Fruit fly (Drosophila melanogaster) whole organism, pupa: Measurements from ENCODE around the gene Clic.
A peak's percentile ranks its signal among the peaks of the same experiment; 100 is the strongest.

Experiments
- CG10348 ChIP-seq: fragments of 200-800 bp; sonication (Bioruptor generic); IDR thresholded peaks from 2 replicates; pipeline ENCODE4 v1.3.6; 2022; ENCODE audit warnings: missing biosample characterization, missing genetic modification characterization
- CG12605 ChIP-seq: fragments of 200-800 bp; sonication (Bioruptor generic); IDR thresholded peaks from 2 replicates; pipeline ENCODE4 v1.3.6; 2022; ENCODE audit warnings: missing biosample characterization, missing genetic modification characterization
- CG13204 ChIP-seq: fragments of 200-800 bp; sonication (Bioruptor generic); optimal IDR thresholded peaks from 2 replicates; lab custom pipeline; 2018; ENCODE audit warnings: missing biosample characterization, mild to moderate bottlenecking, missing genetic modification characterization, moderate library complexity
- CG14655 ChIP-seq: fragments of 200-800 bp; sonication (Bioruptor generic); optimal IDR thresholded peaks from 3 replicates; lab custom pipeline; 2017; ENCODE audit warnings: mild to moderate bottlenecking, missing biosample characterization, missing genetic modification reagents, missing genetic modification characterization
- CG15710 ChIP-seq: fragments of 200-800 bp; sonication (Bioruptor generic); optimal IDR thresholded peaks from 2 replicates; lab custom pipeline; 2018; ENCODE audit warnings: missing biosample characterization, mild to moderate bottlenecking, missing genetic modification characterization, moderate library complexity
- CG17806 ChIP-seq: fragments of 200-800 bp; sonication (Bioruptor generic); optimal IDR thresholded peaks from 2 replicates; lab custom pipeline; 2018; ENCODE audit warnings: missing biosample characterization, mild to moderate bottlenecking, missing genetic modification characterization, moderate library complexity
- CG32121 ChIP-seq: fragments of 200-800 bp; sonication (Bioruptor generic); IDR thresholded peaks from 2 replicates; pipeline ENCODE4 v1.3.6; 2022; ENCODE audit warnings: missing biosample characterization, missing genetic modification characterization
- CG34367 ChIP-seq: fragments of 200-800 bp; sonication (Bioruptor generic); optimal IDR thresholded peaks from 2 replicates; lab custom pipeline; 2018; ENCODE audit warnings: missing biosample characterization, mild to moderate bottlenecking, missing genetic modification characterization
- CG4496 ChIP-seq: fragments of 200-800 bp; sonication (Bioruptor generic); IDR thresholded peaks from 3 replicates; pipeline ENCODE4 v1.3.6; 2022; ENCODE audit warnings: missing biosample characterization, missing genetic modification characterization
- CG8159 ChIP-seq: fragments of 200-800 bp; sonication (Bioruptor generic); optimal IDR thresholded peaks from 3 replicates; lab custom pipeline; 2018; ENCODE audit warnings: missing biosample characterization, mild to moderate bottlenecking, missing genetic modification characterization, moderate library complexity
- CG8301 ChIP-seq: fragments of 200-800 bp; sonication (Bioruptor generic); optimal IDR thresholded peaks from 2 replicates; lab custom pipeline; 2018; ENCODE audit warnings: missing biosample characterization, mild to moderate bottlenecking, missing genetic modification characterization
- CG9948 ChIP-seq: fragments of 200-800 bp; sonication (Bioruptor generic); optimal IDR thresholded peaks from 2 replicates; lab custom pipeline; 2018; ENCODE audit warnings: missing biosample characterization, mild to moderate bottlenecking, missing genetic modification characterization, moderate library complexity
- D1 ChIP-seq: fragments of 200-800 bp; sonication (Bioruptor generic); optimal IDR thresholded peaks from 2 replicates; lab custom pipeline; 2018; ENCODE audit warnings: missing biosample characterization, mild to moderate bottlenecking, missing genetic modification characterization, moderate library complexity
- EcR ChIP-seq: fragments of 200-800 bp; sonication (Bioruptor generic); optimal IDR thresholded peaks from 3 replicates; lab custom pipeline; 2019; ENCODE audit warnings: missing biosample characterization, missing genetic modification characterization, mild to moderate bottlenecking, moderate library complexity, missing genetic modification reagents
- Ets98B ChIP-seq: fragments of 200-800 bp; sonication (Bioruptor generic); IDR thresholded peaks from 2 replicates; pipeline ENCODE4 v1.3.6; 2022; ENCODE audit warnings: missing biosample characterization, missing genetic modification characterization
- Pif1A ChIP-seq: fragments of 200-800 bp; sonication (Bioruptor generic); optimal IDR thresholded peaks from 3 replicates; lab custom pipeline; 2016; ENCODE audit warnings: missing biosample characterization, missing genetic modification characterization
- Pif1B ChIP-seq: fragments of 200-800 bp; sonication (Bioruptor generic); optimal IDR thresholded peaks from 3 replicates; lab custom pipeline; 2016; ENCODE audit warnings: missing biosample characterization, missing genetic modification characterization
- Snoo ChIP-seq: fragments of 200-800 bp; sonication (Bioruptor generic); optimal IDR thresholded peaks from 3 replicates; lab custom pipeline; 2017; ENCODE audit warnings: missing biosample characterization, mild to moderate bottlenecking, missing genetic modification characterization, inconsistent platforms
- fd96Ca ChIP-seq: fragments of 200-800 bp; sonication (Bioruptor generic); IDR thresholded peaks from 3 replicates; pipeline ENCODE4 v1.3.6; 2022; ENCODE audit warnings: missing biosample characterization, missing genetic modification characterization
- gl ChIP-seq: fragments of 200-800 bp; sonication (Bioruptor generic); optimal IDR thresholded peaks from 2 replicates; lab custom pipeline; 2018; ENCODE audit warnings: missing biosample characterization, mild to moderate bottlenecking, missing genetic modification characterization
- rn ChIP-seq: fragments of 200-800 bp; sonication (Bioruptor generic); IDR thresholded peaks from 2 replicates; pipeline ENCODE4 v1.3.6; 2022; ENCODE audit warnings: missing biosample characterization, missing genetic modification characterization

Gene Clic

dm6 chrX:13838255-13838654 is 16.1 kb upstream of the Clic start:
- peak; percentile 36 for TF ChIP-seq CG9948 (tag; lab: Kevin White, UChicago)
- no peak for TF ChIP-seq CG10348 (GFP tag; lab: Robert Waterston, UW)
- peak; percentile 29; the same call in 1 of the 2 replicates for TF ChIP-seq Ets98B
- TF ChIP-seq CG15710 (tag; lab: Kevin White, UChicago), result peak; percentile 28
- TF ChIP-seq CG8159, result peak; percentile 47
- TF ChIP-seq CG17806 (tag; lab: Kevin White, UChicago), result peak; percentile 23
- peak; percentile 52; the same call in 1 of the 2 replicates for TF ChIP-seq CG32121 (GFP tag; lab: Robert Waterston, UW)
- no peak for TF ChIP-seq D1 (tag; lab: Kevin White, UChicago)

dm6 chrX:13830029-13830428 is 7.9 kb upstream of the Clic start, which contains the start of gene jub:
Gene jub, minus strand, starts transcription at chrX:13830317.
- TF ChIP-seq CG8159 (peak; percentile 78), CG8301 (tag; lab: Kevin White, UChicago) (no peak)

- TF ChIP-seq CG12605 (GFP tag; lab: Robert Waterston, UW), result no peak
- TF ChIP-seq gl (tag; lab: Kevin White, UChicago), result no peak
- TF ChIP-seq fd96Ca (GFP tag; lab: Robert Waterston, UW), result no peak
Observed at dm6 chrX:13828870-13829269, 6.8 kb upstream of the Clic start.

DNA sequence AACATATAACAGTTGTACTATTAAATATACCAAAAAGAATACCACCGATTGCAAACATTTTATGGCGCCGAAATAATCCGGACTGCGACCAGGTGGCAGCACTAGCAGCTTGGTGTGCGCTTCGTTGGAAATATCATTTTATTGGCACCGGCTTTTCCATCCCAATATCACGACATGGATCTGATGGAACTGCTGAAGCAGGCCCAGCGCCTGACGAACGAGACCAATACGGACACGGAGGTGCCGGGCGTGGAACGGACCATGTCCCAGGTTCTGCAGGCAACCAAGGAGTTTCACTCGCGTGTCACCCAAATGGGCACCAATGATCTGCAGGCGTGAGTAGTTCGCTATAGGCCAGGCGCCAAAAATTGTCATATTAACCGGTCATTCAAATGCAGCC is 646 bp upstream of the Clic start, which contains the start of gene Nup93-1:
Gene Nup93-1 (plus strand): TSS at position 74 of the 400 bp plus-strand sequence.
- TF ChIP-seq CG34367 (tag; lab: Kevin White, UChicago) (no peak), CG12605 (GFP tag; lab: Robert Waterston, UW) (no peak), Pif1B (GFP tag; lab: Kevin White, UChicago) (no peak), CG13204 (GFP tag; lab: Kevin White, UChicago) (no peak), CG32121 (GFP tag; lab: Robert Waterston, UW) (no peak), CG4496 (no peak), Ets98B (no peak), Snoo (no peak), CG8301 (tag; lab: Kevin White, UChicago) (no peak), EcR (GFP tag; lab: Kevin White, UChicago) (no peak), rn (no peak), Pif1A (GFP tag; lab: Kevin White, UChicago) (no peak), CG9948 (tag; lab: Kevin White, UChicago) (no peak), CG8159 (no peak), CG17806 (tag; lab: Kevin White, UChicago) (no peak)

DNA sequence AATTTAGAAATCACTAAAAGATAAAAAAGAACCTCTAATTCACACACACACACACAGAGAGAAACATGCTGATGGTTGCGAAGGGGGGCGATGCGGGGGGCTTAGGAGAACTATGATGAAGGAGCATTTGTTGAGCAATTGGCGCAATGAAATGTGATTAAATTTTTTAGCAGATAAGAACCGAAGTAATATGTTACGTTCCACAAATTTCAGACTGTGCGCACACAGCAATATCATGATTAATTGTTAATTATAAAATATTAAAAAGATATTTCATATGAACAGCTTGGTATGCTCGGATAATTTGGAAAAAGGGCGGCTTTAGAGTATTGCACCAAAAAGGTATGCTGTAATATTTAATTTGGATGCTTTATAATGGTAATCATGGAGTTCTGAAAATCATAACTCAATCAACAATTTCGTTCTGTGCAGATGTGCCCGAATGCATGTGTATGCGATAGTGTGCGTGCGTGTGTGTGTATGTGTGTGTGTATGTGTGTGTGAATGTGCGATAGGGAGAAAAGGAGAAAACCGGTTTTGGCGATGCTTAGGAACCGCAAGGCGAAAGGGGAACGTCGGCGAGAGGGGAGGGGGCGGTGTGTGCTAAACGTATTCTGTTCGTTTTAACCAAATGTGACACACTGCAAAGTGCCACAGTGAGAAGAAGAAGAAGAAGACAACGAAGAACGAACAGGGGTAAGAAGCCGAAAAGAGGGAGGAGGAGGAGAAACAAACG is 900 bp downstream of the Clic start:
- TF ChIP-seq EcR (GFP tag; lab: Kevin White, UChicago) (peak; percentile 11), Ets98B (no peak), CG8159 (peak; percentile 6), CG34367 (tag; lab: Kevin White, UChicago) (no peak), CG12605 (GFP tag; lab: Robert Waterston, UW) (no peak), Snoo (no peak), CG9948 (tag; lab: Kevin White, UChicago) (peak; percentile 7), CG8301 (tag; lab: Kevin White, UChicago) (peak; percentile 32), Pif1B (GFP tag; lab: Kevin White, UChicago) (peak; percentile 37)

- TF ChIP-seq CG8159, result no peak
Observed at dm6 chrX:13820310-13821038, 1.6 kb downstream of the Clic start.

dm6 chrX:13819682-13820081 is 2.4 kb downstream of the Clic start:
- TF ChIP-seq CG14655 (GFP tag; lab: Kevin White, UChicago), result no peak
- no peak for TF ChIP-seq CG13204 (GFP tag; lab: Kevin White, UChicago)
- TF ChIP-seq CG8301 (tag; lab: Kevin White, UChicago), result no peak
- no peak for TF ChIP-seq rn
- no peak for TF ChIP-seq gl (tag; lab: Kevin White, UChicago)
- no peak for TF ChIP-seq D1 (tag; lab: Kevin White, UChicago)
- TF ChIP-seq CG17806 (tag; lab: Kevin White, UChicago), result no peak
- no peak for TF ChIP-seq CG34367 (tag; lab: Kevin White, UChicago)
- no peak for TF ChIP-seq CG12605 (GFP tag; lab: Robert Waterston, UW)
- TF ChIP-seq EcR (GFP tag; lab: Kevin White, UChicago), result no peak
- TF ChIP-seq CG8159, result no peak
- TF ChIP-seq Ets98B, result no peak
- TF ChIP-seq Pif1B (GFP tag; lab: Kevin White, UChicago), result no peak
- no peak for TF ChIP-seq CG15710 (tag; lab: Kevin White, UChicago)
- TF ChIP-seq Pif1A (GFP tag; lab: Kevin White, UChicago), result no peak
